Worm (Caenorhabditis elegans) whole organism, mixed stage, embryonic: ENCODE data around the gene H21P03.10.

ENCODE experiments used
- M03D4.4 ChIP-seq: sonication (generic microtip); optimal IDR thresholded peaks from 2 replicates; lab custom pipeline; 2017; ENCODE audit warnings: mild to moderate bottlenecking, missing genetic modification characterization, missing compliant biosample characterization
- bed-3 ChIP-seq: fragments of 200-800 bp; sonication (Bioruptor generic); optimal IDR thresholded peaks from 3 replicates; lab custom pipeline; 2018; ENCODE audit warnings: mild to moderate bottlenecking, missing genetic modification characterization, moderate library complexity, missing compliant biosample characterization
- blmp-1 ChIP-seq: fragments of 150-350 bp; optimal IDR thresholded peaks from 2 replicates; lab custom pipeline; 2014; ENCODE audit warnings: missing biosample characterization, missing genetic modification characterization
- ceh-39 ChIP-seq: fragments of 150-350 bp; optimal IDR thresholded peaks from 2 replicates; lab custom pipeline; 2014; ENCODE audit warnings: missing biosample characterization, missing genetic modification characterization
- ceh-43 ChIP-seq: fragments of 200-800 bp; sonication (Bioruptor generic); optimal IDR thresholded peaks from 2 replicates; lab custom pipeline; 2018; ENCODE audit warnings: mild to moderate bottlenecking, missing genetic modification characterization, moderate library complexity, missing compliant biosample characterization
- ceh-83 ChIP-seq: fragments of 200-800 bp; sonication (Bioruptor generic); optimal IDR thresholded peaks from 2 replicates; lab custom pipeline; 2018; ENCODE audit warnings: mild to moderate bottlenecking, missing genetic modification characterization, missing compliant biosample characterization
- ces-1 ChIP-seq: fragments of 150-350 bp; optimal IDR thresholded peaks from 2 replicates; lab custom pipeline; 2014; ENCODE audit warnings: missing biosample characterization, missing genetic modification reagents, missing genetic modification characterization
- cnd-1 ChIP-seq: fragments of 200-800 bp; sonication (Bioruptor generic); optimal IDR thresholded peaks from 2 replicates; lab custom pipeline; 2018; ENCODE audit warnings: mild to moderate bottlenecking, missing genetic modification characterization, missing compliant biosample characterization
- drap-1 ChIP-seq: fragments of 200-800 bp; sonication (Bioruptor generic); optimal IDR thresholded peaks from 3 replicates; lab custom pipeline; 2018; ENCODE audit warnings: mild to moderate bottlenecking, missing genetic modification characterization, missing compliant biosample characterization
- elt-3 ChIP-seq: fragments of 150-350 bp; optimal IDR thresholded peaks from 2 replicates; lab custom pipeline; 2014; ENCODE audit warnings: missing biosample characterization, missing genetic modification characterization
- flh-1 ChIP-seq: fragments of 200-800 bp; sonication (Bioruptor generic); optimal IDR thresholded peaks from 2 replicates; lab custom pipeline; 2018; ENCODE audit warnings: mild to moderate bottlenecking, missing genetic modification characterization, moderate library complexity, missing compliant biosample characterization
- ham-2 ChIP-seq: fragments of 200-800 bp; sonication (Bioruptor generic); optimal IDR thresholded peaks from 2 replicates; lab custom pipeline; 2018; ENCODE audit warnings: mild to moderate bottlenecking, missing genetic modification characterization, missing compliant biosample characterization
- hlh-1 ChIP-seq: fragments of 150-350 bp; optimal IDR thresholded peaks from 2 replicates; lab custom pipeline; 2014; ENCODE audit warnings: missing biosample characterization, missing genetic modification reagents, missing genetic modification characterization
- lin-13 ChIP-seq: fragments of 150-350 bp; optimal IDR thresholded peaks from 2 replicates; lab custom pipeline; 2014; ENCODE audit warnings: missing biosample characterization, missing genetic modification characterization
- lin-32 ChIP-seq: fragments of 200-800 bp; sonication (Bioruptor generic); optimal IDR thresholded peaks from 2 replicates; lab custom pipeline; 2018; ENCODE audit warnings: mild to moderate bottlenecking, missing genetic modification characterization, missing compliant biosample characterization
- lsy-2 ChIP-seq: fragments of 150-350 bp; optimal IDR thresholded peaks from 2 replicates; lab custom pipeline; 2014; ENCODE audit warnings: missing biosample characterization, missing genetic modification characterization
- mab-5 ChIP-seq: fragments of 150-350 bp; optimal IDR thresholded peaks from 2 replicates; lab custom pipeline; 2014; ENCODE audit warnings: missing biosample characterization, missing genetic modification characterization
- mep-1 ChIP-seq: fragments of 150-350 bp; optimal IDR thresholded peaks from 2 replicates; lab custom pipeline; 2017; ENCODE audit warnings: missing biosample characterization, missing genetic modification reagents, missing genetic modification characterization, inconsistent platforms
- nhr-12 ChIP-seq: fragments of 150-350 bp; optimal IDR thresholded peaks from 2 replicates; lab custom pipeline; 2014; ENCODE audit warnings: missing biosample characterization, missing genetic modification characterization
- nhr-28 ChIP-seq: fragments of 150-350 bp; optimal IDR thresholded peaks from 2 replicates; lab custom pipeline; 2014; ENCODE audit warnings: missing biosample characterization, missing genetic modification characterization
- pha-4 ChIP-seq: fragments of 150-350 bp; optimal IDR thresholded peaks from 2 replicates; lab custom pipeline; 2018; ENCODE audit warnings: missing biosample characterization, missing genetic modification reagents, missing genetic modification characterization
- sem-2 ChIP-seq: fragments of 200-800 bp; sonication (Bioruptor generic); optimal IDR thresholded peaks from 2 replicates; lab custom pipeline; 2018; ENCODE audit warnings: mild to moderate bottlenecking, missing genetic modification characterization, missing compliant biosample characterization
- snpc-4 ChIP-seq: fragments of 150-350 bp; optimal IDR thresholded peaks from 2 replicates; lab custom pipeline; 2014; ENCODE audit warnings: missing biosample characterization, missing genetic modification characterization
- sptf-1 ChIP-seq: sonication (generic microtip); optimal IDR thresholded peaks from 2 replicates; lab custom pipeline; 2017; ENCODE audit warnings: mild to moderate bottlenecking, missing genetic modification characterization, moderate library complexity, missing compliant biosample characterization
- tbx-8 ChIP-seq: fragments of 200-800 bp; sonication (Bioruptor generic); optimal IDR thresholded peaks from 2 replicates; lab custom pipeline; 2018; ENCODE audit warnings: mild to moderate bottlenecking, missing genetic modification characterization, moderate library complexity, missing compliant biosample characterization
- unc-120 ChIP-seq: sonication (generic microtip); optimal IDR thresholded peaks from 2 replicates; lab custom pipeline; 2017; ENCODE audit warnings: missing genetic modification characterization, missing compliant biosample characterization; ENCODE audit not compliant: poor library complexity, severe bottlenecking
- unc-39 ChIP-seq: fragments of 150-350 bp; optimal IDR thresholded peaks from 2 replicates; lab custom pipeline; 2014; ENCODE audit warnings: missing biosample characterization, missing genetic modification characterization
- unc-62 ChIP-seq: fragments of 150-350 bp; optimal IDR thresholded peaks from 2 replicates; lab custom pipeline; 2014; ENCODE audit warnings: missing biosample characterization, missing genetic modification reagents, missing genetic modification characterization
- zip-8 ChIP-seq: fragments of 150-350 bp; optimal IDR thresholded peaks from 2 replicates; lab custom pipeline; 2014; ENCODE audit warnings: missing biosample characterization, missing genetic modification characterization

The H21P03.10 gene

DNA sequence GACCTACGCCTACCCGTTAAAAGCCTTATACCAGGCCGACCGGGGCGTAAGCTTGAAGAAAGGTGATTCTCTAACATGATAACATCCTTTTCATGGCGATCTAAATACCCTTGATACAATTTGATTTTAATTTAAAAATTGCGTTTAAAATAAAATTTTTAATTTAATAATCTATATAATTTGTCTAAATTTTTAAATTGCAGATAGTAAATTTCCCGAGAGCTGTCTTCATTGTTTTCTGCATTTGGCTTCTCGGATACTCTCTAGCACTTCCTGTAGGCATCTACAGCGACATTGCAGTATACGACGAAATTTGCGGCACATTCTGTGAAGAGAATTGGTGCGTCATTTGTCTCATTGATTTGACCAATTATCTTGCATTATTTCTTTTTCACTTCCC, 39.2 kb upstream of the H21P03.10 start:
- TF ChIP-seq nhr-12 (tag; lab: Kevin White, UChicago) (no peak), ces-1 (GFP tag; lab: Kevin White, UChicago) (no peak), tbx-8 (GFP tag; lab: Kevin White, UChicago) (no peak), hlh-1 (tag; lab: Kevin White, UChicago) (no peak), bed-3 (GFP tag; lab: Kevin White, UChicago) (no peak), unc-39 (tag; lab: Kevin White, UChicago) (no peak), lin-13 (tag; lab: Kevin White, UChicago) (no peak)

- TF ChIP-seq nhr-12 (tag; lab: Kevin White, UChicago) (no peak), ces-1 (GFP tag; lab: Kevin White, UChicago) (no peak), blmp-1 (tag; lab: Kevin White, UChicago) (no peak), unc-39 (tag; lab: Kevin White, UChicago) (no peak), ham-2 (GFP tag; lab: Kevin White, UChicago) (no peak), tbx-8 (GFP tag; lab: Kevin White, UChicago) (no peak), sptf-1 (tag; lab: Kevin White, UChicago) (no peak), unc-62 (GFP tag; lab: Kevin White, UChicago) (no peak), lin-32 (GFP tag; lab: Kevin White, UChicago) (no peak), flh-1 (GFP tag; lab: Kevin White, UChicago) (no peak), ceh-39 (tag; lab: Kevin White, UChicago) (no peak), M03D4.4 (tag; lab: Kevin White, UChicago) (no peak), ceh-43 (no peak), lsy-2 (tag; lab: Kevin White, UChicago) (no peak), cnd-1 (no peak), snpc-4 (tag; lab: Kevin White, UChicago) (no peak), nhr-28 (tag; lab: Kevin White, UChicago) (no peak), mep-1 (tag; lab: Kevin White, UChicago) (no peak)
These were observed 35.4 kb upstream of the H21P03.10 start, which contains the start of gene C10C6.3 for ce11 chrIV:11465125-11465524. TSS of gene C10C6.3 (minus strand) at chrIV:11465225.

DNA sequence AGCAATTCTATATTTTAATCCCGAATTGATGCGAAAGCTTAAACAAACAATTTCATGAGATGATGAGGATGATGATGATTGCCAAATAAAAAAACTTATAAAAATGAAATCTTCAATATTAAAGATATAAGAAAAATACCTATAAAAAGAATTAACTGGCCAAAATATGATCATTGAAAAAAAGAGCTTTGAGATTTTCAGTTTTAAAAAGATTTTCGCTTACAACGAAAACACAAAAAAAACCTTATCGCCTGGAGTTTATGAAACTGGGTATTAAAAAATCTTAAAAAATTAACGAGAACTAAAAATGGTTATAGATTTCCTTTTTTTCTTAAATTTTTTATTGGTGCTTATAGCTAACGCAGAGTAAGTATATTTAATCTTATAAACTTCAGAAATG, 33.1 kb upstream of the H21P03.10 start, which contains the start of gene C10C6.7:
Gene C10C6.7, minus strand, starts transcription at position 101 of the 400 bp plus-strand sequence.
- TF ChIP-seq pha-4 (no peak), nhr-28 (tag; lab: Kevin White, UChicago) (no peak), lsy-2 (tag; lab: Kevin White, UChicago) (no peak), tbx-8 (GFP tag; lab: Kevin White, UChicago) (no peak), unc-62 (GFP tag; lab: Kevin White, UChicago) (no peak), drap-1 (GFP tag; lab: Kevin White, UChicago) (no peak), unc-39 (tag; lab: Kevin White, UChicago) (no peak)

- TF ChIP-seq ceh-43 (no peak), mep-1 (tag; lab: Kevin White, UChicago) (no peak), pha-4 (no peak), lsy-2 (tag; lab: Kevin White, UChicago) (no peak), sem-2 (GFP tag; lab: Kevin White, UChicago) (no peak), mab-5 (tag; lab: Kevin White, UChicago) (no peak), elt-3 (tag; lab: Kevin White, UChicago) (no peak), zip-8 (tag; lab: Kevin White, UChicago) (no peak), sptf-1 (tag; lab: Kevin White, UChicago) (no peak), nhr-12 (tag; lab: Kevin White, UChicago) (no peak), ceh-83 (GFP tag; lab: Kevin White, UChicago) (no peak), blmp-1 (tag; lab: Kevin White, UChicago) (no peak), nhr-28 (tag; lab: Kevin White, UChicago) (no peak), flh-1 (GFP tag; lab: Kevin White, UChicago) (no peak), unc-120 (tag; lab: Kevin White, UChicago) (no peak), unc-62 (GFP tag; lab: Kevin White, UChicago) (no peak), cnd-1 (no peak), drap-1 (GFP tag; lab: Kevin White, UChicago) (no peak), bed-3 (GFP tag; lab: Kevin White, UChicago) (no peak), ham-2 (GFP tag; lab: Kevin White, UChicago) (no peak)
These were observed 30.6 kb upstream of the H21P03.10 start, which contains the start of the genes C10C6.13 and wht-2 for ce11 chrIV:11469698-11470591. TSS of gene C10C6.13 (minus strand) at chrIV:11469748. TSS of gene wht-2 (plus strand) at chrIV:11470436.
